Worm (Caenorhabditis elegans) whole organism, L4 larva: ENCODE results near the gene mul-1.

Source experiments
- F10B5.3 ChIP-seq: sonication (generic microtip); optimal IDR thresholded peaks from 2 replicates; lab custom pipeline; 2016; ENCODE audit warnings: mild to moderate bottlenecking, missing genetic modification characterization, missing compliant biosample characterization
- F26F4.8 ChIP-seq: fragments of 200-800 bp; sonication (Bioruptor generic); conservative IDR thresholded peaks from 2 replicates; pipeline ENCODE4 v1.3.6; 2022; ENCODE audit warnings: missing genetic modification characterization, missing compliant biosample characterization
- Y75B8A.6 ChIP-seq: fragments of 200-800 bp; sonication (Bioruptor generic); IDR thresholded peaks from 2 replicates; pipeline ENCODE4 v1.3.6; 2022; ENCODE audit warnings: missing genetic modification reagents, missing genetic modification characterization, missing compliant biosample characterization
- ZK337.2 ChIP-seq: fragments of 200-800 bp; sonication (Bioruptor generic); IDR thresholded peaks from 2 replicates; pipeline ENCODE4 v1.3.6; 2022; ENCODE audit warnings: missing genetic modification reagents, missing genetic modification characterization, missing compliant biosample characterization
- ZK546.5 ChIP-seq, 2 experiments: sonication (generic microtip); optimal IDR thresholded peaks; 2 replicates each; lab custom pipeline; 2017; ENCODE audit warnings: missing biosample characterization in 2 of 2, missing genetic modification characterization in 2 of 2
- ama-1 ChIP-seq: fragments of 150-350 bp; optimal IDR thresholded peaks from 2 replicates; lab custom pipeline; 2014; ENCODE audit warnings: inconsistent platforms, mixed read lengths
- arid-1 ChIP-seq: fragments of 200-800 bp; sonication (Bioruptor generic); conservative IDR thresholded peaks from 2 replicates; pipeline ENCODE4 v1.3.6; 2022; ENCODE audit warnings: missing genetic modification reagents, missing genetic modification characterization, missing compliant biosample characterization
- attf-4 ChIP-seq: sonication (generic microtip); optimal IDR thresholded peaks from 3 replicates; lab custom pipeline; 2017; ENCODE audit warnings: missing biosample characterization, missing genetic modification characterization
- ceh-28 ChIP-seq: fragments of 150-350 bp; optimal IDR thresholded peaks from 2 replicates; lab custom pipeline; 2014; ENCODE audit warnings: missing biosample characterization, missing genetic modification reagents, missing genetic modification characterization
- cey-2 ChIP-seq: sonication (generic microtip); optimal IDR thresholded peaks from 3 replicates; lab custom pipeline; 2017; ENCODE audit warnings: missing genetic modification characterization, mild to moderate bottlenecking, missing compliant biosample characterization, antibody characterized with exemption, borderline replicate concordance; ENCODE audit not compliant: insufficient read depth
- daf-12 ChIP-seq: fragments of 150-350 bp; optimal IDR thresholded peaks from 2 replicates; lab custom pipeline; 2014; ENCODE audit warnings: missing biosample characterization, missing genetic modification reagents, missing genetic modification characterization
- daf-19 ChIP-seq: fragments of 200-800 bp; sonication (Bioruptor generic); conservative IDR thresholded peaks from 2 replicates; pipeline ENCODE4 v1.3.6; 2022; ENCODE audit warnings: missing genetic modification characterization, missing compliant biosample characterization
- dmd-8 ChIP-seq: fragments of 200-800 bp; sonication (Bioruptor generic); IDR thresholded peaks from 2 replicates; pipeline ENCODE4 v1.3.6; 2022; ENCODE audit warnings: missing genetic modification characterization, missing compliant biosample characterization
- dmd-9 ChIP-seq: fragments of 200-800 bp; sonication (Bioruptor generic); IDR thresholded peaks from 2 replicates; pipeline ENCODE4 v1.3.6; 2022; ENCODE audit warnings: missing genetic modification reagents, missing genetic modification characterization, missing compliant biosample characterization
- dve-1 ChIP-seq: sonication (generic microtip); optimal IDR thresholded peaks from 2 replicates; lab custom pipeline; 2017; ENCODE audit warnings: antibody characterized with exemption, mild to moderate bottlenecking, missing genetic modification characterization, missing compliant biosample characterization; ENCODE audit not compliant: insufficient read depth
- egl-27 ChIP-seq: sonication (generic microtip); optimal IDR thresholded peaks from 3 replicates; lab custom pipeline; 2017; ENCODE audit warnings: missing biosample characterization, missing genetic modification reagents, missing genetic modification characterization
- fkh-10 ChIP-seq: fragments of 150-350 bp; optimal IDR thresholded peaks from 2 replicates; lab custom pipeline; 2014; ENCODE audit warnings: missing biosample characterization, missing genetic modification reagents, missing genetic modification characterization
- hif-1 ChIP-seq, 2 experiments: sonication (generic microtip); optimal IDR thresholded peaks; 2 replicates each; lab custom pipeline; 2016 to 2017; ENCODE audit warnings: missing compliant biosample characterization in 2 of 2, missing genetic modification characterization in 2 of 2, missing genetic modification reagents in 2 of 2, missing genotype in 2 of 2, mild to moderate bottlenecking in 1 of 2
- hlh-11 ChIP-seq: fragments of 200-800 bp; sonication (Bioruptor generic); optimal IDR thresholded peaks from 2 replicates; lab custom pipeline; 2018; ENCODE audit warnings: mild to moderate bottlenecking, missing genetic modification characterization, missing compliant biosample characterization
- jun-1 ChIP-seq: fragments of 150-350 bp; optimal IDR thresholded peaks from 2 replicates; lab custom pipeline; 2014; ENCODE audit warnings: missing biosample characterization, missing genetic modification reagents, missing genetic modification characterization
- lin-39 ChIP-seq: fragments of 150-350 bp; optimal IDR thresholded peaks from 2 replicates; lab custom pipeline; 2014; ENCODE audit warnings: missing biosample characterization, missing genetic modification reagents, missing genetic modification characterization
- lir-3 ChIP-seq: sonication (generic microtip); optimal IDR thresholded peaks from 2 replicates; lab custom pipeline; 2016; ENCODE audit warnings: mild to moderate bottlenecking, missing genetic modification characterization, missing compliant biosample characterization
- mdl-1 ChIP-seq, 2 experiments: fragments of 150-350 bp in 1 of 2; sonication (generic microtip) in 1 of 2; optimal IDR thresholded peaks; 2 replicates each; lab custom pipeline; 2014 to 2017; ENCODE audit warnings: missing biosample characterization in 2 of 2, missing genetic modification characterization in 2 of 2
- mdt-29 ChIP-seq: fragments of 200-800 bp; sonication (Bioruptor generic); IDR thresholded peaks from 2 replicates; pipeline ENCODE4 v1.3.6; 2022; ENCODE audit warnings: missing genetic modification reagents, missing genetic modification characterization, missing compliant biosample characterization
- mxl-2 ChIP-seq: fragments of 200-800 bp; sonication (Bioruptor generic); conservative IDR thresholded peaks from 2 replicates; pipeline ENCODE4 v1.3.6; 2022; ENCODE audit warnings: missing genetic modification reagents, missing genetic modification characterization, missing compliant biosample characterization
- nhr-102 ChIP-seq: sonication (generic microtip); optimal IDR thresholded peaks from 2 replicates; lab custom pipeline; 2016; ENCODE audit warnings: mild to moderate bottlenecking, missing genetic modification characterization, moderate library complexity, missing compliant biosample characterization
- nhr-28 ChIP-seq: fragments of 150-350 bp; optimal IDR thresholded peaks from 2 replicates; lab custom pipeline; 2014; ENCODE audit warnings: missing biosample characterization, missing genetic modification characterization
- nhr-41 ChIP-seq: fragments of 200-800 bp; sonication (Bioruptor generic); IDR thresholded peaks from 2 replicates; pipeline ENCODE4 v1.3.6; 2022; ENCODE audit warnings: missing genetic modification reagents, missing genetic modification characterization, missing compliant biosample characterization
- pqm-1 ChIP-seq: sonication (generic microtip); optimal IDR thresholded peaks from 2 replicates; lab custom pipeline; 2017; ENCODE audit warnings: missing biosample characterization, missing genetic modification characterization
- rbr-2 ChIP-seq: sonication (generic microtip); optimal IDR thresholded peaks from 2 replicates; lab custom pipeline; 2016; ENCODE audit warnings: missing genotype, missing genetic modification characterization, missing compliant biosample characterization
- snpc-1.2 ChIP-seq: fragments of 200-800 bp; sonication (Bioruptor generic); IDR thresholded peaks from 2 replicates; pipeline ENCODE4 v1.3.6; 2022; ENCODE audit warnings: missing genetic modification reagents, missing genetic modification characterization, missing compliant biosample characterization
- tag-97 ChIP-seq: fragments of 200-800 bp; sonication (Bioruptor generic); IDR thresholded peaks from 2 replicates; pipeline ENCODE4 v1.3.6; 2022; ENCODE audit warnings: missing genetic modification characterization, missing compliant biosample characterization
- unc-39 ChIP-seq: sonication (generic microtip); optimal IDR thresholded peaks from 2 replicates; lab custom pipeline; 2017; ENCODE audit warnings: missing biosample characterization, missing genetic modification characterization
- vab-7 ChIP-seq: fragments of 200-800 bp; sonication (Bioruptor generic); IDR thresholded peaks from 2 replicates; pipeline ENCODE4 v1.3.6; 2022; ENCODE audit warnings: missing genetic modification reagents, missing genetic modification characterization, missing compliant biosample characterization
- zag-1 ChIP-seq: fragments of 150-350 bp; optimal IDR thresholded peaks from 2 replicates; lab custom pipeline; 2014; ENCODE audit warnings: missing biosample characterization, missing genetic modification characterization
- zip-2 ChIP-seq: fragments of 150-350 bp; optimal IDR thresholded peaks from 2 replicates; lab custom pipeline; 2014; ENCODE audit warnings: missing biosample characterization, missing genetic modification characterization
- ztf-11 ChIP-seq: fragments of 150-350 bp; optimal IDR thresholded peaks from 2 replicates; lab custom pipeline; 2014; ENCODE audit warnings: missing biosample characterization, missing genetic modification characterization

The mul-1 gene

ce11 chrIV:4164392-4164791, 41.4 kb upstream of the mul-1 start, which contains the start of gene scrm-8:
Gene scrm-8 (plus strand): TSS chrIV:4164692.
- TF ChIP-seq dmd-8 (GFP tag; lab: Robert Waterston, UW) (no peak), mdl-1 (tag; optimal IDR thresholded peaks at IDR 0.05; lab: Kevin White, UChicago) (no peak), snpc-1.2 (GFP tag; lab: Robert Waterston, UW) (no peak), tag-97 (no peak), ZK337.2 (GFP tag; lab: Robert Waterston, UW) (no peak), unc-39 (tag; lab: Kevin White, UChicago) (no peak), jun-1 (no peak), daf-19 (GFP tag; lab: Robert Waterston, UW) (no peak), mdt-29 (GFP tag; lab: Robert Waterston, UW) (no peak), Y75B8A.6 (GFP tag; lab: Robert Waterston, UW) (no peak), F10B5.3 (no peak), vab-7 (no peak), zip-2 (tag; lab: Kevin White, UChicago) (no peak)
- TF ChIP-seq, all 104 proteins: peak for 0

- TF ChIP-seq egl-27 (tag; lab: Kevin White, UChicago): no peak
- TF ChIP-seq fkh-10 (GFP tag; lab: Kevin White, UChicago): no peak
- no peak for TF ChIP-seq ceh-28 (tag; lab: Kevin White, UChicago)
- TF ChIP-seq ama-1 (lab: Kevin White, UChicago): no peak
- TF ChIP-seq hif-1 (tag; optimal IDR thresholded peaks at IDR 0.05; lab: Kevin White, UChicago): no peak
- no peak for TF ChIP-seq lir-3 (tag; lab: Kevin White, UChicago)
- no peak for TF ChIP-seq dve-1 (tag; lab: Kevin White, UChicago)
Observed at ce11 chrIV:4162121-4162520, 39.2 kb upstream of the mul-1 start, which contains the start of gene scrm-5. Gene scrm-5 (plus strand): TSS chrIV:4162421.

- no peak for TF ChIP-seq F10B5.3
- TF ChIP-seq dmd-9 (GFP tag; lab: Robert Waterston, UW): no peak
- no peak for TF ChIP-seq mxl-2 (GFP tag; lab: Robert Waterston, UW)
- TF ChIP-seq rbr-2 (tag; lab: Kevin White, UChicago): no peak
- no peak for TF ChIP-seq zag-1 (tag; lab: Kevin White, UChicago)
- TF ChIP-seq ZK546.5 (tag; optimal IDR thresholded peaks at IDR 0.05; lab: Kevin White, UChicago): no peak
- TF ChIP-seq arid-1: no peak
- no peak for TF ChIP-seq ztf-11 (tag; lab: Kevin White, UChicago)
- TF ChIP-seq nhr-102 (tag; lab: Kevin White, UChicago): no peak
- no peak for TF ChIP-seq daf-12 (tag; lab: Kevin White, UChicago)
- TF ChIP-seq cey-2: no peak
Observed at ce11 chrIV:4154641-4155040, 31.7 kb upstream of the mul-1 start, which contains the start of gene K08D10.14. Gene K08D10.14 (plus strand): TSS chrIV:4154941.

- TF ChIP-seq pqm-1 (tag; lab: Kevin White, UChicago) (peak; percentile 6), lin-39 (no peak), nhr-41 (no peak), ama-1 (lab: Kevin White, UChicago) (no peak), F26F4.8 (GFP tag; lab: Robert Waterston, UW) (no peak), attf-4 (tag; lab: Kevin White, UChicago) (no peak), nhr-28 (tag; lab: Kevin White, UChicago) (peak; percentile 14), dmd-8 (GFP tag; lab: Robert Waterston, UW) (no peak), hlh-11 (tag; lab: Kevin White, UChicago) (peak; percentile 1)
Observed at ce11 chrIV:4152143-4152542, 29.2 kb upstream of the mul-1 start, which contains the start of the genes K08D10.10 and R07C12.1. Gene K08D10.10 (plus strand): TSS chrIV:4152235. Gene R07C12.1 (plus strand): TSS chrIV:4152456.
